Fruit fly (Drosophila melanogaster) whole organism, prepupa: ENCODE data around the gene spz4.

Experiments
- Blimp-1 ChIP-seq: fragments of 200-800 bp; sonication (Bioruptor generic); optimal IDR thresholded peaks from 3 replicates; lab custom pipeline; 2017; ENCODE audit warnings: missing biosample characterization, missing genetic modification characterization, mild to moderate bottlenecking, moderate library complexity, missing genetic modification reagents
- CG10631 ChIP-seq: fragments of 200-800 bp; sonication (Bioruptor generic); optimal IDR thresholded peaks from 2 replicates; lab custom pipeline; 2016; ENCODE audit warnings: missing biosample characterization, missing genetic modification characterization
- CG16779 ChIP-seq: fragments of 200-800 bp; sonication (Bioruptor generic); optimal IDR thresholded peaks from 3 replicates; lab custom pipeline; 2017; ENCODE audit warnings: missing biosample characterization, mild to moderate bottlenecking, missing genetic modification characterization
- CG6808 ChIP-seq: fragments of 200-800 bp; sonication (Bioruptor generic); optimal IDR thresholded peaks from 3 replicates; lab custom pipeline; 2017; ENCODE audit warnings: missing biosample characterization, missing genetic modification characterization, mild to moderate bottlenecking, moderate library complexity, missing genetic modification reagents
- Eip93F ChIP-seq: fragments of 200-800 bp; sonication (Bioruptor generic); optimal IDR thresholded peaks from 2 replicates; lab custom pipeline; 2016; ENCODE audit warnings: missing biosample characterization, mild to moderate bottlenecking, missing genetic modification characterization
- Ets21C ChIP-seq: fragments of 200-800 bp; sonication (Bioruptor generic); optimal IDR thresholded peaks from 3 replicates; lab custom pipeline; 2016; ENCODE audit warnings: missing biosample characterization, missing genetic modification characterization
- Hr39 ChIP-seq: fragments of 200-800 bp; sonication (Bioruptor generic); optimal IDR thresholded peaks from 2 replicates; lab custom pipeline; 2016; ENCODE audit warnings: missing biosample characterization, missing genetic modification characterization
- Lpt ChIP-seq: fragments of 200-800 bp; sonication (Bioruptor generic); optimal IDR thresholded peaks from 3 replicates; lab custom pipeline; 2016; ENCODE audit warnings: missing biosample characterization, missing genetic modification characterization
- Met ChIP-seq: fragments of 200-800 bp; sonication (Bioruptor generic); optimal IDR thresholded peaks from 3 replicates; lab custom pipeline; 2016; ENCODE audit warnings: missing biosample characterization, missing genetic modification characterization
- Sox15 ChIP-seq: fragments of 200-800 bp; sonication (Bioruptor generic); optimal IDR thresholded peaks from 3 replicates; lab custom pipeline; 2016; ENCODE audit warnings: missing biosample characterization, missing genetic modification characterization
- achi ChIP-seq: fragments of 200-800 bp; sonication (Bioruptor generic); optimal IDR thresholded peaks from 3 replicates; lab custom pipeline; 2016; ENCODE audit warnings: missing biosample characterization, missing genetic modification characterization
- lz ChIP-seq: fragments of 200-800 bp; sonication (Bioruptor generic); optimal IDR thresholded peaks from 3 replicates; lab custom pipeline; 2016; ENCODE audit warnings: missing biosample characterization, missing genetic modification characterization
- net ChIP-seq: fragments of 200-800 bp; sonication (Bioruptor generic); optimal IDR thresholded peaks from 3 replicates; lab custom pipeline; 2016; ENCODE audit warnings: missing biosample characterization, missing genetic modification characterization
- ss ChIP-seq, 2 experiments: fragments of 200-800 bp; sonication (Bioruptor generic); optimal IDR thresholded peaks; 2 replicates in 1 of 2; 3 replicates in 1 of 2; lab custom pipeline; 2017 to 2018; ENCODE audit warnings: mild to moderate bottlenecking in 2 of 2, missing biosample characterization in 2 of 2, missing genetic modification characterization in 2 of 2, moderate library complexity in 1 of 2

DNA sequence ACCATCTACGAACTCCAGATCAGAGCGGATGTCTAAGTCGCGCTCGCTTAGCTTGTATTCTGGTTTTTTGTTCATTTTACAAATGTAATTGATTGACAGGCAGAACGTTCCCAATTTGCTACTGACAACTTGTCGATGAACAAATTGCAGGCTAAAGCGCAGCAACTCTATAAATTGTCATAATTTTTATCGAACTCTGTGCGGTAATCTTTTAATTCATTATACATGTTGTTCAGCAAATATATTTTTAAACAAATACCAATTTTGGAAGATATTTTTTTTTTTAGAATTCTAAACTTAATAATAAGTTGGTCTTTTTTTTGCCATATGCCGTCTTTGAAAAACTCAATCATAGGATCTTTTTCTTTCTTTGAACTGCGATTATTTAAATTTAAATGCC, 19.7 kb downstream of the spz4 start, which contains the start of gene CG14930:
- TF ChIP-seq net (GFP tag; lab: Kevin White, UChicago), result no peak
- TF ChIP-seq Eip93F (GFP tag; lab: Kevin White, UChicago), result no peak
- TF ChIP-seq Hr39 (GFP tag; lab: Kevin White, UChicago), result no peak
- no peak for TF ChIP-seq Ets21C
- no peak for TF ChIP-seq Blimp-1
- TF ChIP-seq achi (GFP tag; lab: Kevin White, UChicago), result no peak
- TF ChIP-seq Lpt (GFP tag; lab: Kevin White, UChicago), result no peak
- no peak for TF ChIP-seq Met (GFP tag; lab: Kevin White, UChicago)
- TF ChIP-seq CG16779 (tag; lab: Kevin White, UChicago), result no peak
- TF ChIP-seq CG6808 (GFP tag; lab: Kevin White, UChicago), result no peak
- no peak for TF ChIP-seq CG10631
- TF ChIP-seq ss (GFP tag; optimal IDR thresholded peaks at IDR 0.05; lab: Kevin White, UChicago), result no peak
- TF ChIP-seq Sox15 (GFP tag; lab: Kevin White, UChicago), result no peak
- no peak for TF ChIP-seq lz (GFP tag; lab: Kevin White, UChicago)
